Fruit fly (Drosophila melanogaster): ENCODE results near the gene Coprox.

Gene Coprox

DNA sequence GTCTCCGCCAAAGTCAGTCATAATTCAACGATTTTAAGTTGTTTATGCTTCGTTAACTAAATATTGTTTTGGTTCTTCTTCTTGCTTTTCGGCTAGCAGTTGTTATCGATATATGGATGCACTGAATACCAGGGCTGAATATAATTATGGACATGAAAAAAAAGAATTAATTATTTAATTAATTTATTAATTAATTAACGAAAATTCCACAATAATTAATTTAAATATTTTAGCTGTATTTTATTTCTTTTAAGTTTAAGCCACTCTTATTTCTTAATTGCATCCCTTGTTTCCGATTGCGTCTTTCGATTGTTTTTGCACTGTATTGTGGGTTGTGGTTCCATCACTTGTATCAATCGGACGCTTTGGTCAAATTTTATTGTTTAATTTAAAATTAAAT is 14.1 kb upstream of the Coprox start, which contains the start of the genes Gas41 and SA1 (continued):
- TF ChIP-seq H2.0 (GFP tag; IDR thresholded peaks at IDR 0.05): no peak
- TF ChIP-seq pan (optimal IDR thresholded peaks at IDR 0.05): no peak
- TF ChIP-seq pan (GFP tag; optimal IDR thresholded peaks at IDR 0.05 in 1 of 2, IDR thresholded peaks at IDR 0.05 in 1 of 2): peak in 1 of 2 experiments; percentile 92
- TF ChIP-seq Hr3 (GFP tag; optimal IDR thresholded peaks at IDR 0.05): peak; percentile 94
- peak; percentile 28 for TF ChIP-seq HLH54F (GFP tag; optimal IDR thresholded peaks at IDR 0.05)
- TF ChIP-seq CG34422 (GFP tag; IDR thresholded peaks at IDR 0.05): peak; percentile 95
- TF ChIP-seq CG12769 (tag; optimal IDR thresholded peaks at IDR 0.05): no peak
- TF ChIP-seq wor (GFP tag; IDR thresholded peaks at IDR 0.05): no peak
- TF ChIP-seq CG32767 (GFP tag; IDR thresholded peaks at IDR 0.05): peak; percentile 70; the same call in 1 of the 2 replicates
- TF ChIP-seq tna (GFP tag; IDR thresholded peaks at IDR 0.05; ENCODE audit: partially characterized antibody): 0 out of 2 replicates have a peak, but pooled peaks have one; percentile 7
- peak; percentile 89 for TF ChIP-seq CG4404 (GFP tag; IDR thresholded peaks at IDR 0.05)
- peak; percentile 95 for TF ChIP-seq CG17361 (GFP tag; IDR thresholded peaks at IDR 0.05)
- TF ChIP-seq CG8478 (optimal IDR thresholded peaks at IDR 0.05): no peak
- TF ChIP-seq Gsc (GFP tag; IDR thresholded peaks at IDR 0.05): no peak
- peak; percentile 95 for TF ChIP-seq CG32532 (GFP tag; IDR thresholded peaks at IDR 0.05)
- peak; percentile 93 for TF ChIP-seq Chrac-16 (GFP tag; optimal IDR thresholded peaks at IDR 0.05)
- TF ChIP-seq CG3726 (GFP tag; IDR thresholded peaks at IDR 0.05): peak; percentile 47; the same call in 1 of the 3 replicates
- peak; percentile 5 for TF ChIP-seq CG6654 (GFP tag; optimal IDR thresholded peaks at IDR 0.05)
- peak; percentile 85 for TF ChIP-seq stc (GFP tag; IDR thresholded peaks at IDR 0.05)
- TF ChIP-seq corto (GFP tag; optimal IDR thresholded peaks at IDR 0.05): no peak
- no peak for TF ChIP-seq pita (GFP tag; optimal IDR thresholded peaks at IDR 0.05)
- no peak for TF ChIP-seq sc (optimal IDR thresholded peaks at IDR 0.05)
- peak; percentile 84 for TF ChIP-seq sc (GFP tag; optimal IDR thresholded peaks at IDR 0.05)
- TF ChIP-seq Six4 (GFP tag; optimal IDR thresholded peaks at IDR 0.05): peak; percentile 70
- TF ChIP-seq MBD-R2 (GFP tag; IDR thresholded peaks at IDR 0.05): peak; percentile 78
- TF ChIP-seq CG10543 (GFP tag; optimal IDR thresholded peaks at IDR 0.05): peak; percentile 62
- TF ChIP-seq Eip74EF (GFP tag; optimal IDR thresholded peaks at IDR 0.05): no peak
- TF ChIP-seq ab (GFP tag; optimal IDR thresholded peaks at IDR 0.05): peak; percentile 26
- no peak for TF ChIP-seq dati (GFP tag; IDR thresholded peaks at IDR 0.05)
- no peak for TF ChIP-seq CG13624 (GFP tag; optimal IDR thresholded peaks at IDR 0.05)
- TF ChIP-seq Stat92E (GFP tag; optimal IDR thresholded peaks at IDR 0.05): no peak
- no peak for TF ChIP-seq CG9876 (GFP tag; optimal IDR thresholded peaks at IDR 0.05)
- no peak for TF ChIP-seq HLH3B (GFP tag; IDR thresholded peaks at IDR 0.05)
- no peak for TF ChIP-seq Ravus (GFP tag; IDR thresholded peaks at IDR 0.05)
- no peak for TF ChIP-seq CG11723 (GFP tag; optimal IDR thresholded peaks at IDR 0.05)
- TF ChIP-seq tio (GFP tag; optimal IDR thresholded peaks at IDR 0.05): no peak
- TF ChIP-seq CG8924 (tag; optimal IDR thresholded peaks at IDR 0.05): peak; percentile 87
- no peak for TF ChIP-seq Kr (GFP tag; optimal IDR thresholded peaks at IDR 0.05)
- TF ChIP-seq sob (GFP tag; IDR thresholded peaks at IDR 0.05): no peak
- peak; percentile 96 for TF ChIP-seq CG13424 (tag; optimal IDR thresholded peaks at IDR 0.05)
- TF ChIP-seq dmrt11E (tag; optimal IDR thresholded peaks at IDR 0.05): peak; percentile 82
- TF ChIP-seq tx (GFP tag; optimal IDR thresholded peaks at IDR 0.05): peak; percentile 46
- no peak for TF ChIP-seq CG1792 (GFP tag; optimal IDR thresholded peaks at IDR 0.05)
- peak; percentile 38; the same call in 1 of the 3 replicates for TF ChIP-seq CG6175 (GFP tag; IDR thresholded peaks at IDR 0.05)
- peak; percentile 90 for TF ChIP-seq CG13287 (GFP tag; IDR thresholded peaks at IDR 0.05; ENCODE audit: partially characterized antibody)
- TF ChIP-seq CG10654 (GFP tag; optimal IDR thresholded peaks at IDR 0.05): peak; percentile 78
- no peak for TF ChIP-seq vvl (GFP tag; IDR thresholded peaks at IDR 0.05)
- peak; percentile 85 for TF ChIP-seq cato (GFP tag; optimal IDR thresholded peaks at IDR 0.05; ENCODE audit: borderline replicate concordance)
- peak; percentile 58; the same call in 1 of the 2 replicates for TF ChIP-seq gt (GFP tag; IDR thresholded peaks at IDR 0.05)
- TF ChIP-seq p53 (GFP tag; optimal IDR thresholded peaks at IDR 0.05): no peak
- TF ChIP-seq Sox100B (GFP tag; optimal IDR thresholded peaks at IDR 0.05): no peak
- TF ChIP-seq CG14050 (GFP tag; IDR thresholded peaks at IDR 0.05): peak; percentile 38; the same call in 2 of the 3 replicates
